Worm (Caenorhabditis elegans) whole organism, L3 larva: ENCODE measurements around the gene K09B3.1.

Source experiments
- pha-4 ChIP-seq: fragments of 150-350 bp; optimal IDR thresholded peaks from 2 replicates; lab custom pipeline; 2014; ENCODE audit warnings: missing biosample characterization, missing genetic modification reagents, missing genetic modification characterization
- skn-1 ChIP-seq: fragments of 150-350 bp; optimal IDR thresholded peaks from 2 replicates; lab custom pipeline; 2014; ENCODE audit warnings: missing biosample characterization, missing genetic modification characterization
- tbx-2 ChIP-seq: sonication (generic microtip); optimal IDR thresholded peaks from 2 replicates; lab custom pipeline; 2016; ENCODE audit warnings: mild to moderate bottlenecking, missing genetic modification characterization, missing compliant biosample characterization

ce11 chrIV:3807545-3807944 is 13.0 kb downstream of the K09B3.1 start:
- TF ChIP-seq skn-1 (no peak), tbx-2 (tag; lab: Kevin White, UChicago) (no peak), pha-4 (tag; lab: Kevin White, UChicago) (no peak)
